Worm (Caenorhabditis elegans) whole organism, L4/young adult: ENCODE data around the gene clec-251.
"Not testable (repeated sequence)": the region's sequence is repeated elsewhere in the genome, so short reads cannot be mapped to it uniquely, and the experiment has no call there.

Source experiments
- W03F9.2 ChIP-seq: fragments of 150-350 bp; optimal IDR thresholded peaks from 2 replicates; lab custom pipeline; 2014; ENCODE audit warnings: missing biosample characterization, missing genetic modification characterization
- dao-5 ChIP-seq: sonication (generic microtip); optimal IDR thresholded peaks from 2 replicates; lab custom pipeline; 2016; ENCODE audit warnings: missing genotype, missing genetic modification characterization, moderate library complexity, missing compliant biosample characterization
- him-1 ChIP-seq: sonication (generic microtip); optimal IDR thresholded peaks from 2 replicates; lab custom pipeline; 2016; ENCODE audit warnings: missing genotype, missing genetic modification reagents, missing genetic modification characterization, missing compliant biosample characterization

The clec-251 gene

ce11 chrV:18746937-18747660 lies at the start of gene clec-251:
Gene clec-251, minus strand, starts transcription at chrV:18746987.
- TF ChIP-seq dao-5 (tag; lab: Kevin White, UChicago) (no peak), him-1 (no peak), W03F9.2 (no peak)

DNA sequence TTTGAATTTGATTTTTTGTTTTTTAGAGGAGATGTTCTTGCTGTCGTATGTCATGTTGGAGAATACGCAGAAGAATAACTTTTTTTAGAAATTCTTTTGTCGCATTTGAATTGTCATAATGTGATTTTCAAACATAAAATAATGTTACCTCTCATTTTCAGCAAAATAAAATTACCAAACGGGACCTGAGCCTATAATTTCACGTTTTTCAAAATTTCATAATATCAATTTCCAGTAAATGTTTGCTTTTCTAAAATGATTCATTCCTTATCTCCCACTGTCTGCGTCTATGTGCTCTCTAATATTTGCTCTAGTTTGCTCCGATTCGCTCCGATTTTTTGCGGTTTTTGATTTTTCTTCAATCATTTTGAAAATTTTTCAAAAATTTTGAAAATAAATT lies 43.9 kb upstream of the clec-251 start, which contains the start of gene nhr-231:
nhr-231 (plus strand) TSS at position 301 of the 400 bp plus-strand sequence.
- no peak for TF ChIP-seq him-1

- TF ChIP-seq W03F9.2 (no peak), dao-5 (tag; lab: Kevin White, UChicago) (no peak), him-1 (no peak)
These were observed 40.7 kb upstream of the clec-251 start, which contains the start of gene Y17D7B.2 for ce11 chrV:18787417-18787918. Gene Y17D7B.2, plus strand, starts transcription at chrV:18787739.

- TF ChIP-seq him-1, result no peak
- no peak for TF ChIP-seq dao-5 (tag; lab: Kevin White, UChicago)
- no peak for TF ChIP-seq W03F9.2
These were observed 39.9 kb upstream of the clec-251 start, which contains the start of gene Y17D7B.3 for ce11 chrV:18786694-18787093. Gene Y17D7B.3, minus strand, starts transcription at chrV:18786794.

DNA sequence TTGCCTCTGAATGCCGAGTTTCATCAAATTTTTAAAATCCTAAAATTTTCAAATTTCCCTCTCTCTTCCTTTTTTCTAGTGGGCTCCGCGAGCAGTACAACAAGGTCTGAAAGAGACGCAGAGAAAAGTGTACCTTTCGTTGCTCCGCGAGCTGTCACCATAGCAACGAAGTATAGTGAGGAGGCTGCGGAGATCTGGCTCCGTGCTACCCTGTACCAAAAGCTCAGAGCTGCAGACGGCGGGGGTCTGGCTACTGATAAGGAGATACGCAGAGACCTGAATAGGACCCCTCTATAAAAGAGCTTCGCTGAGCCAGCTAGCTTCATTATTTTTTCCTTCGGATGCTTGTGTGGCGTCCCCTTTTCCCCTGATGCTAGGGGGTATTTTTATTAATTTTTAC lies 36.7 kb upstream of the clec-251 start, which contains the start of gene Y17D7B.10:
Y17D7B.10 (plus strand) TSS at position 243 of the 400 bp plus-strand sequence.
- TF ChIP-seq him-1, result no peak

ce11 chrV:18782747-18783146 lies 36.0 kb upstream of the clec-251 start:
- no peak for TF ChIP-seq dao-5 (tag; lab: Kevin White, UChicago)
- TF ChIP-seq W03F9.2, result no peak
- no peak for TF ChIP-seq him-1

DNA sequence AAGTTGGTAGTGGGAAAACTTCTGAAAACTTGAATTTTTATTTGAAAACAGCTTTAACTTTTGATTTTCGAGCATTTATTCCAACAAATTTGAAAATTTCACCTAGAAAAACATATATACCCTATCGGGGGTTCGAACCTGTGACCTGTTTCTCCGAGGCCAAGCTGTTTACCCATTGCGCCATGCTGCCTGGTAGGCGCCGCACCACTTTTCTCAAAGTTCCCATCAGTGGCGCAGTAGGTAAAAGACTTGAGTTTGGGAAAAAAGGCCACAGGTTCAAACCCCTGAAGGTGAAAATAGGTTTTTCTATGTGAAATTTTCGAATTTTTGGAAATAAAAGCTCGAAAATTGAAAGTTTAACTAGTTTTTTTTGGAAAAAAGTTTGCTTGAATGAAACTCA lies 33.8 kb upstream of the clec-251 start:
- TF ChIP-seq him-1, result no peak
- TF ChIP-seq W03F9.2, result no peak
- no peak for TF ChIP-seq dao-5 (tag; lab: Kevin White, UChicago)

DNA sequence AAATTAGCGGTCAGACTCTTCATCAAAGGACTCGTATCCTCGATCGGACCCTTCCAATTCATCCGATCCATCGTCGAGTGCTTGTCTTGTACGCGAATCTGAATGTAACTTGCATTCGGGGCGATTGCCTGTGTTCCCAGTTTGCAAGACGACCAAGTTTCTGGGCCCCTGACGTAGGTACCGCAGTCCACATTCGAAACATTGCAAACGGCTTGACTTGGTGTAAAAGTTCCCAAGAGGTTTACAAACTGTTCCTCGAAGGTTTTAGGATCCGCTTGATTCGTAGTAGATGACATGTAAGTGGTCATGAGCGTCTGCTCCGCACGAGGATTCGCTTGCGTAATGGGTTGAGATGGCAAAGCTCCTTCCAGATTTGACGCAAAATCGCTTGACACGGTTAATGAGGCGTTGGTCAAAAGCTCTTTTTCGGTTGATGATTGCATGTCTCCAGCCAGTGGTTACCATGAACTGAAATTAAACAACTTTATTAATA lies 29.5 kb upstream of the clec-251 start, which contains the start of gene Y17D7B.4:
Y17D7B.4 (minus strand) TSS at position 443 of the 493 bp plus-strand sequence.
- TF ChIP-seq W03F9.2 (no peak), him-1 (no peak), dao-5 (tag; lab: Kevin White, UChicago) (no peak)

DNA sequence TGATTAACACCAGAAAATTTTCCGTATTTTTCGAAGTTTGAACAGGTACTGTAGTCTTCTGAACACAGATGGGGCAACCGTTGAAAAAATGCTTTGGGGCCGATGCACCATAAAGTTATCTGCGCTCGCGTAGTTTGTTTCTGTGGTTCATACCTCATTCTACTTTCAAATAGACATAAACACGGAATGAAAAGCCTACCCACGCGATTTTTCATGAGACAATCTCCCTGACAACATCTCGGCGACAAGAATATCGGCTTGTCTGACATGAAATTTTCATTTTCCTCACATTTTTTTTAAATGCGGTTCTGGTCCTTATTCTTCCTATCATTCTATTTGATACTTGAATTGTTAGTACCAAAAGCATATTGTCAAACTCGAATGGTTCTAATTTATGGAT lies 26.0 kb upstream of the clec-251 start, which contains the start of gene clec-257:
clec-257 (plus strand) TSS at position 301 of the 400 bp plus-strand sequence.
- TF ChIP-seq W03F9.2 (no peak), dao-5 (tag; lab: Kevin White, UChicago) (no peak), him-1 (no peak)

ce11 chrV:18771804-18772386 lies 25.1 kb upstream of the clec-251 start:
- no peak for TF ChIP-seq W03F9.2
- no peak for TF ChIP-seq dao-5 (tag; lab: Kevin White, UChicago)
- TF ChIP-seq him-1, result no peak

DNA sequence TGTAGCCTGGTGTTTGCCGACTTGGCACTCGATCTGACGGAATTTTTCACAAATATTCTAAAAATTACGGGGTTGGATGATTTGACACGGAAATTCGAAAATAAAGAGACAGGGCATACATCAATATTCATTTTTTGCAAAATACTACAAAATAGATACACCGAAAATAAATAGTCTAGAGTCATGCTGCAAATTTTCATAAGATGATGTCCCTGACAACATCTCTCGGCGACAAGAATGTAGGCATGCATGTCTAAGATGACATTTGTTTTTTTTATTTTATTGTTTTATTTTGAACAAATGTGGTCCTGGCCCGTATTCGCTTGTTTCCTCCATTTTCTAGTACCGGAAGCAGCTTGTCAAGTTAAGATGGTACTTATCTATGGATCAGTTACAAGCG lies 24.6 kb upstream of the clec-251 start, which contains the start of gene clec-256:
clec-256 (plus strand) TSS at position 301 of the 400 bp plus-strand sequence.
- TF ChIP-seq him-1, result no peak
- no peak for TF ChIP-seq W03F9.2
- no peak for TF ChIP-seq dao-5 (tag; lab: Kevin White, UChicago)

DNA sequence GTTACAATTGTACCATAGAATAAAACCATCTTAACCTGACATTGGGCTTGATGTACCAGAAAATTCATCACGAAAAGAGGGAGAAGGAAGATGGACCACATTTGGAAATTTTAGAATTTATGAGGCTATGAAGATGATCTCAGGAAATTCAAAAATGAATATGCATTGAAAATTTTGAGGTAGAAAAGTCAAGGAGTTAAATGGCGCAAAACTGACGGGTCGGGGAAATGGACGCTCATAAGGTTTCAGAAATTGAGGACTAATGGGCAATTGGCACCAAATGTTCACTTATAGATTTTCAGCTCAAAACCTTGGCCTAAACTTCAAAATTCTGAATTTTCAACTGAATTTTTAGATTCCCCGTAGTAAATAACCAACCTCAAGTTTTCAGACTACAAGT lies 23.8 kb upstream of the clec-251 start, which contains the start of gene clec-255:
clec-255 (minus strand) TSS at position 101 of the 400 bp plus-strand sequence.
- no peak for TF ChIP-seq him-1
- TF ChIP-seq W03F9.2, result no peak
- TF ChIP-seq dao-5 (tag; lab: Kevin White, UChicago), result no peak

ce11 chrV:18769902-18770301 lies 23.1 kb upstream of the clec-251 start:
- TF ChIP-seq W03F9.2, result no peak
- no peak for TF ChIP-seq him-1
- TF ChIP-seq dao-5 (tag; lab: Kevin White, UChicago), result no peak

ce11 chrV:18762044-18762443 lies 15.3 kb upstream of the clec-251 start, which contains the start of gene F11D11.22:
Gene F11D11.22, plus strand, starts transcription at chrV:18762344.
- not testable (repeated sequence) for TF ChIP-seq W03F9.2; dao-5 (tag; lab: Kevin White, UChicago); him-1

DNA sequence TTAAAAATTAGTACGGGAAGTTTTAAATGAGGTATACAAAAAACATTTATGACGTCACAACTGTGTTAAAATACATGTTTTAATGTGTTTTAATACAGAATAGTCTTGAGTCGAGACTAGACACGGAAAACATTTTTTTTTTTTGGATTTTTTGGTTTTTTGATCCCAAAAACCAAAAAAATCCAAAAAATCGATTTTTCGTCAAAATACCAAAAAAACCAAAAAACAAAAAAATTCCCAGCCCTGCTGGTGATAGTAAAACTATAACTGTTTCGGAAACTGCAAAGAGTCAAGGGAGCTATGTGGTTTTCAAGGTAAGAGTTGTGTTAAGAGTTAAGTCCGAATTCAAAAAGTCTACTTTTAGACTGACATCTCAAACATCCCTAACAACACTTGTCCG lies 14.3 kb upstream of the clec-251 start, which contains the start of gene F11D11.4:
F11D11.4 (plus strand) TSS at position 301 of the 400 bp plus-strand sequence.
- no peak for TF ChIP-seq W03F9.2
- TF ChIP-seq dao-5 (tag; lab: Kevin White, UChicago), result no peak
- no peak for TF ChIP-seq him-1
